Fruit fly (Drosophila melanogaster) whole organism, embryonic: ENCODE results near the gene CG4968.

Experiments used
- CG31388 ChIP-seq: fragments of 200-800 bp; sonication (Bioruptor generic); optimal IDR thresholded peaks from 2 replicates; lab custom pipeline; 2016; ENCODE audit warnings: missing biosample characterization, missing genetic modification characterization
- CG3407 ChIP-seq: fragments of 200-800 bp; sonication (Bioruptor generic); optimal IDR thresholded peaks from 2 replicates; lab custom pipeline; 2018; ENCODE audit warnings: missing biosample characterization, mild to moderate bottlenecking, missing genetic modification characterization
- CG42726 ChIP-seq: fragments of 200-800 bp; sonication (Bioruptor generic); IDR thresholded peaks from 2 replicates; pipeline ENCODE4 v1.3.6; 2022; ENCODE audit warnings: missing biosample characterization, missing genetic modification characterization; ENCODE audit not compliant: partially characterized antibody
- Gug ChIP-seq: fragments of 200-800 bp; sonication (Bioruptor generic); IDR thresholded peaks from 4 replicates; pipeline ENCODE4 v1.3.6; 2022; ENCODE audit warnings: missing biosample characterization, missing genetic modification characterization
- Oaz ChIP-seq: fragments of 200-800 bp; sonication (Bioruptor generic); IDR thresholded peaks from 2 replicates; pipeline ENCODE4 v1.3.6; 2022; ENCODE audit warnings: missing biosample characterization, missing genetic modification characterization
- ac ChIP-seq: fragments of 200-800 bp; sonication (Bioruptor generic); optimal IDR thresholded peaks from 3 replicates; lab custom pipeline; 2017; ENCODE audit warnings: missing biosample characterization, mild to moderate bottlenecking, missing genetic modification characterization
- fd102C ChIP-seq: fragments of 200-800 bp; sonication (Bioruptor generic); optimal IDR thresholded peaks from 2 replicates; lab custom pipeline; 2018; ENCODE audit warnings: missing biosample characterization, mild to moderate bottlenecking, missing genetic modification characterization, moderate library complexity
- kay ChIP-seq: fragments of 200-800 bp; sonication (Bioruptor generic); optimal IDR thresholded peaks from 2 replicates; lab custom pipeline; 2016; ENCODE audit warnings: missing biosample characterization, missing genetic modification characterization

- TF ChIP-seq ac (GFP tag; lab: Kevin White, UChicago) (no peak), Oaz (no peak), CG31388 (no peak), kay (GFP tag; lab: Kevin White, UChicago) (no peak), fd102C (GFP tag; lab: Kevin White, UChicago) (no peak), CG42726 (no peak), Gug (GFP tag; lab: Robert Waterston, UW) (no peak), CG3407 (GFP tag; lab: Kevin White, UChicago) (no peak)
Measured at dm6 chr2L:10353871-10354270, 47.1 kb downstream of the CG4968 start, which contains the start of gene CG34367.
